Fruit fly (Drosophila melanogaster) whole organism, embryonic: ENCODE measurements around the gene CG17646.

Experiments
- Adf1 ChIP-seq: fragments of 200-800 bp; sonication (Bioruptor generic); IDR thresholded peaks from 2 replicates; pipeline ENCODE4 v1.3.6; 2022; ENCODE audit warnings: missing biosample characterization, missing genetic modification characterization
- CG10366 ChIP-seq: fragments of 200-800 bp; sonication (Bioruptor generic); IDR thresholded peaks from 2 replicates; pipeline ENCODE4 v1.3.6; 2022; ENCODE audit warnings: missing biosample characterization, missing genetic modification characterization
- CG10565 ChIP-seq: fragments of 200-800 bp; sonication (Bioruptor generic); optimal IDR thresholded peaks from 3 replicates; lab custom pipeline; 2016; ENCODE audit warnings: missing biosample characterization, mild to moderate bottlenecking, missing genetic modification characterization
- CG13296 ChIP-seq: fragments of 200-800 bp; sonication (Bioruptor generic); optimal IDR thresholded peaks from 3 replicates; lab custom pipeline; 2018; ENCODE audit warnings: missing biosample characterization, mild to moderate bottlenecking, missing genetic modification characterization
- CG13775 ChIP-seq: fragments of 200-800 bp; sonication (Bioruptor generic); optimal IDR thresholded peaks from 3 replicates; lab custom pipeline; 2017; ENCODE audit warnings: missing biosample characterization, mild to moderate bottlenecking, missing genetic modification characterization
- CG13894 ChIP-seq: fragments of 200-800 bp; sonication (Bioruptor generic); optimal IDR thresholded peaks from 3 replicates; lab custom pipeline; 2018; ENCODE audit warnings: missing biosample characterization, mild to moderate bottlenecking, missing genetic modification characterization, moderate library complexity
- CG17802 ChIP-seq: fragments of 200-800 bp; sonication (Bioruptor generic); optimal IDR thresholded peaks from 2 replicates; lab custom pipeline; 2018; ENCODE audit warnings: missing biosample characterization, mild to moderate bottlenecking, missing genetic modification characterization, moderate library complexity
- CG1792 ChIP-seq: fragments of 200-800 bp; sonication (Bioruptor generic); optimal IDR thresholded peaks from 2 replicates; lab custom pipeline; 2016; ENCODE audit warnings: missing biosample characterization, missing genetic modification characterization
- CG18011 ChIP-seq: fragments of 200-800 bp; sonication (Bioruptor generic); optimal IDR thresholded peaks from 2 replicates; lab custom pipeline; 2017; ENCODE audit warnings: missing biosample characterization, missing genetic modification characterization, mild to moderate bottlenecking, moderate library complexity, missing genotype
- CG18476 ChIP-seq: fragments of 200-800 bp; sonication (Bioruptor generic); optimal IDR thresholded peaks from 2 replicates; lab custom pipeline; 2016; ENCODE audit warnings: missing biosample characterization, mild to moderate bottlenecking, missing genetic modification characterization
- CG18764 ChIP-seq: fragments of 200-800 bp; sonication (Bioruptor generic); optimal IDR thresholded peaks from 3 replicates; lab custom pipeline; 2016; ENCODE audit warnings: missing biosample characterization, missing genetic modification characterization
- CG31388 ChIP-seq: fragments of 200-800 bp; sonication (Bioruptor generic); optimal IDR thresholded peaks from 2 replicates; lab custom pipeline; 2016; ENCODE audit warnings: missing biosample characterization, missing genetic modification characterization
- CG34376 ChIP-seq: fragments of 200-800 bp; sonication (Bioruptor generic); optimal IDR thresholded peaks from 2 replicates; lab custom pipeline; 2018; ENCODE audit warnings: missing biosample characterization, mild to moderate bottlenecking, missing genetic modification characterization
- CG5245 ChIP-seq: fragments of 200-800 bp; sonication (Bioruptor generic); optimal IDR thresholded peaks from 3 replicates; lab custom pipeline; 2016; ENCODE audit warnings: missing biosample characterization, missing genetic modification characterization
- CG6854 ChIP-seq: fragments of 200-800 bp; sonication (Bioruptor generic); optimal IDR thresholded peaks from 3 replicates; lab custom pipeline; 2017; ENCODE audit warnings: missing biosample characterization, mild to moderate bottlenecking, missing genetic modification characterization
- CG7271 ChIP-seq: fragments of 200-800 bp; sonication (Bioruptor generic); optimal IDR thresholded peaks from 2 replicates; lab custom pipeline; 2018; ENCODE audit warnings: missing biosample characterization, mild to moderate bottlenecking, missing genetic modification characterization, moderate library complexity
- CG7357 ChIP-seq: fragments of 200-800 bp; sonication (Bioruptor generic); IDR thresholded peaks from 3 replicates; pipeline ENCODE4 v1.3.6; 2022; ENCODE audit warnings: missing biosample characterization, missing genetic modification characterization
- CG7963 ChIP-seq: fragments of 200-800 bp; sonication (Bioruptor generic); IDR thresholded peaks from 3 replicates; pipeline ENCODE4 v1.3.6; 2022; ENCODE audit warnings: missing biosample characterization, missing genetic modification characterization; ENCODE audit not compliant: partially characterized antibody
- CG8478 ChIP-seq: fragments of >200 bp; optimal IDR thresholded peaks from 2 replicates; lab custom pipeline; 2018
- CG8944 ChIP-seq: fragments of 200-800 bp; sonication (Bioruptor generic); optimal IDR thresholded peaks from 3 replicates; lab custom pipeline; 2016; ENCODE audit warnings: missing biosample characterization, missing genetic modification characterization
- CG9932 ChIP-seq: fragments of 200-800 bp; sonication (Bioruptor generic); IDR thresholded peaks from 2 replicates; pipeline ENCODE4 v1.3.6; 2022; ENCODE audit warnings: missing biosample characterization, missing genetic modification characterization
- CoRest ChIP-seq: fragments of 200-800 bp; sonication (Bioruptor generic); optimal IDR thresholded peaks from 3 replicates; lab custom pipeline; 2018; ENCODE audit warnings: missing biosample characterization, mild to moderate bottlenecking, missing genetic modification characterization, moderate library complexity
- ERR ChIP-seq: fragments of 200-800 bp; sonication (Bioruptor generic); optimal IDR thresholded peaks from 2 replicates; lab custom pipeline; 2016; ENCODE audit warnings: missing biosample characterization, missing genetic modification characterization
- Eip74EF ChIP-seq, 2 experiments: fragments of 200-800 bp in 1 of 2; fragments of >200 bp in 1 of 2; sonication (Bioruptor generic) in 1 of 2; optimal IDR thresholded peaks; 2 replicates each; lab custom pipeline; 2017 to 2019; ENCODE audit warnings: missing biosample characterization in 2 of 2, missing genetic modification characterization in 2 of 2, mild to moderate bottlenecking in 1 of 2, moderate library complexity in 1 of 2
- Gug ChIP-seq: fragments of 200-800 bp; sonication (Bioruptor generic); IDR thresholded peaks from 4 replicates; pipeline ENCODE4 v1.3.6; 2022; ENCODE audit warnings: missing biosample characterization, missing genetic modification characterization
- H15 ChIP-seq: fragments of 200-800 bp; sonication (Bioruptor generic); IDR thresholded peaks from 3 replicates; pipeline ENCODE4 v1.3.6; 2022; ENCODE audit warnings: missing biosample characterization, missing genetic modification characterization
- HLH3B ChIP-seq: fragments of 200-800 bp; sonication (Bioruptor generic); IDR thresholded peaks from 2 replicates; pipeline ENCODE4 v1.3.6; 2022; ENCODE audit warnings: missing biosample characterization, missing genetic modification characterization
- HLHmδ ChIP-seq: fragments of 200-800 bp; sonication (Bioruptor generic); optimal IDR thresholded peaks from 2 replicates; lab custom pipeline; 2018; ENCODE audit warnings: missing biosample characterization, mild to moderate bottlenecking, missing genetic modification characterization, moderate library complexity
- Hr51 ChIP-seq, 2 experiments: fragments of 200-800 bp; sonication (Bioruptor generic); optimal IDR thresholded peaks; 2 replicates in 1 of 2; 3 replicates in 1 of 2; lab custom pipeline; 2016 to 2018; ENCODE audit warnings: missing biosample characterization in 2 of 2, missing genetic modification characterization in 2 of 2, mild to moderate bottlenecking in 1 of 2, moderate library complexity in 1 of 2
- PHDP ChIP-seq: fragments of 200-800 bp; sonication (Bioruptor generic); optimal IDR thresholded peaks from 3 replicates; lab custom pipeline; 2018; ENCODE audit warnings: missing biosample characterization, mild to moderate bottlenecking, missing genetic modification characterization, moderate library complexity
- bowl ChIP-seq: fragments of 200-800 bp; sonication (Bioruptor generic); IDR thresholded peaks from 2 replicates; pipeline ENCODE4 v1.3.6; 2022; ENCODE audit warnings: missing biosample characterization, missing genetic modification characterization
- cas ChIP-seq: fragments of 200-800 bp; sonication (Bioruptor generic); IDR thresholded peaks from 2 replicates; pipeline ENCODE4 v1.3.6; 2022; ENCODE audit warnings: missing biosample characterization, missing genetic modification characterization
- chm ChIP-seq: fragments of 200-800 bp; sonication (Bioruptor generic); IDR thresholded peaks from 2 replicates; pipeline ENCODE4 v1.3.6; 2022; ENCODE audit warnings: missing biosample characterization, missing genetic modification characterization
- crp ChIP-seq, 2 experiments: fragments of 200-800 bp; sonication (Bioruptor generic); optimal IDR thresholded peaks; 2 replicates in 1 of 2; 3 replicates in 1 of 2; lab custom pipeline; 2017; ENCODE audit warnings: missing biosample characterization in 2 of 2, missing genetic modification characterization in 2 of 2, mild to moderate bottlenecking in 1 of 2, moderate library complexity in 1 of 2
- dan ChIP-seq: fragments of 200-800 bp; sonication (Bioruptor generic); IDR thresholded peaks from 2 replicates; pipeline ENCODE4 v1.3.6; 2022; ENCODE audit warnings: missing biosample characterization, missing genetic modification characterization
- disco-r ChIP-seq: fragments of 200-800 bp; sonication (Bioruptor generic); optimal IDR thresholded peaks from 2 replicates; lab custom pipeline; 2016; ENCODE audit warnings: missing biosample characterization, missing genetic modification characterization
- dysf ChIP-seq: fragments of 200-800 bp; sonication (Bioruptor generic); IDR thresholded peaks from 3 replicates; pipeline ENCODE4 v1.3.6; 2022; ENCODE audit warnings: missing biosample characterization, missing genetic modification characterization
- fru ChIP-seq: fragments of >200 bp; optimal IDR thresholded peaks from 2 replicates; lab custom pipeline; 2017
- gsb-n ChIP-seq: fragments of 200-800 bp; sonication (Bioruptor generic); optimal IDR thresholded peaks from 3 replicates; lab custom pipeline; 2018; ENCODE audit warnings: missing biosample characterization, mild to moderate bottlenecking, missing genetic modification characterization
- gt ChIP-seq: fragments of 200-800 bp; sonication (Bioruptor generic); IDR thresholded peaks from 2 replicates; pipeline ENCODE4 v1.3.6; 2022; ENCODE audit warnings: missing biosample characterization, missing genetic modification characterization
- hkb ChIP-seq, 2 experiments: fragments of 200-800 bp in 1 of 2; fragments of >200 bp in 1 of 2; sonication (Bioruptor generic) in 1 of 2; IDR thresholded peaks in 1 of 2; optimal IDR thresholded peaks in 1 of 2; 2 replicates each; pipeline versions ENCODE4 v1.3.6 to Lab custom; 2017 to 2022; ENCODE audit warnings: missing biosample characterization in 1 of 2, missing genetic modification characterization in 1 of 2
- lab ChIP-seq: fragments of 200-800 bp; sonication (Bioruptor generic); optimal IDR thresholded peaks from 3 replicates; lab custom pipeline; 2017; ENCODE audit warnings: missing biosample characterization, missing genetic modification characterization, mild to moderate bottlenecking, moderate library complexity, missing genetic modification reagents
- onecut ChIP-seq: fragments of 200-800 bp; sonication (Bioruptor generic); IDR thresholded peaks from 2 replicates; pipeline ENCODE4 v1.3.6; 2022; ENCODE audit warnings: missing biosample characterization, missing genetic modification characterization
- peb ChIP-seq: fragments of 200-800 bp; sonication (Bioruptor generic); IDR thresholded peaks from 2 replicates; pipeline ENCODE4 v1.3.6; 2022; ENCODE audit warnings: missing biosample characterization, missing genetic modification characterization
- pfk ChIP-seq: fragments of 200-800 bp; sonication (Bioruptor generic); optimal IDR thresholded peaks from 2 replicates; lab custom pipeline; 2018; ENCODE audit warnings: missing biosample characterization, mild to moderate bottlenecking, missing genetic modification characterization, moderate library complexity
- pum ChIP-seq: fragments of 200-800 bp; sonication (Bioruptor generic); optimal IDR thresholded peaks from 2 replicates; lab custom pipeline; 2016; ENCODE audit warnings: missing biosample characterization, missing genetic modification characterization
- pzg ChIP-seq: fragments of 200-800 bp; sonication (Bioruptor generic); optimal IDR thresholded peaks from 3 replicates; lab custom pipeline; 2018; ENCODE audit warnings: missing biosample characterization, mild to moderate bottlenecking, missing genetic modification characterization, moderate library complexity
- slp2 ChIP-seq: fragments of 200-800 bp; sonication (Bioruptor generic); optimal IDR thresholded peaks from 2 replicates; lab custom pipeline; 2016; ENCODE audit warnings: missing biosample characterization, missing genetic modification characterization
- sqz ChIP-seq: fragments of 200-800 bp; sonication (Bioruptor generic); optimal IDR thresholded peaks from 3 replicates; lab custom pipeline; 2018; ENCODE audit warnings: missing biosample characterization, mild to moderate bottlenecking, missing genetic modification characterization
- tx ChIP-seq: fragments of 200-800 bp; sonication (Bioruptor generic); optimal IDR thresholded peaks from 2 replicates; lab custom pipeline; 2016; ENCODE audit warnings: missing biosample characterization, missing genetic modification characterization
- zen ChIP-seq: fragments of 200-800 bp; sonication (Bioruptor generic); optimal IDR thresholded peaks from 3 replicates; lab custom pipeline; 2018; ENCODE audit warnings: missing biosample characterization, mild to moderate bottlenecking, missing genetic modification characterization, moderate library complexity

Gene CG17646

dm6 chr2L:1710224-1710623 is 22.1 kb upstream of the CG17646 start, which contains the start of the genes CG17660 and mRpL48 (continued):
- TF ChIP-seq pum (GFP tag; lab: Kevin White, UChicago) (no peak), CG8478 (lab: Kevin White, UChicago) (no peak), gsb-n (no peak), CG18011 (no peak), Hr51 (GFP tag; optimal IDR thresholded peaks at IDR 0.05; lab: Kevin White, UChicago) (no peak), zen (no peak), ERR (peak; percentile 33), CG5245 (GFP tag; lab: Kevin White, UChicago) (no peak), dan (GFP tag; lab: Robert Waterston, UW) (no peak), CG13296 (no peak), sqz (GFP tag; lab: Kevin White, UChicago) (no peak), chm (GFP tag; lab: Robert Waterston, UW) (no peak), CG6854 (GFP tag; lab: Kevin White, UChicago) (no peak), CoRest (no peak), bowl (GFP tag; lab: Robert Waterston, UW) (no peak), peb (no peak), disco-r (GFP tag; lab: Kevin White, UChicago) (peak; percentile 7), lab (no peak), CG10565 (GFP tag; lab: Kevin White, UChicago) (no peak), CG7963 (peak; percentile 75), CG34376 (GFP tag; lab: Kevin White, UChicago) (peak; percentile 33)

- peak; percentile 87 for TF ChIP-seq pzg
- peak; percentile 71 for TF ChIP-seq CG9932 (GFP tag; lab: Robert Waterston, UW)
- no peak for TF ChIP-seq CG7357
- TF ChIP-seq disco-r (GFP tag; lab: Kevin White, UChicago): no peak
- TF ChIP-seq CG8944 (GFP tag; lab: Kevin White, UChicago): no peak
- TF ChIP-seq onecut (GFP tag; lab: Robert Waterston, UW): no peak
- TF ChIP-seq CG8478 (lab: Kevin White, UChicago): no peak
- TF ChIP-seq pfk (GFP tag; lab: Kevin White, UChicago): no peak
- TF ChIP-seq dysf: no peak
- no peak for TF ChIP-seq CG13894 (tag; lab: Kevin White, UChicago)
- no peak for TF ChIP-seq CG10366 (GFP tag; lab: Robert Waterston, UW)
- no peak for TF ChIP-seq HLH3B
- TF ChIP-seq CG13775 (GFP tag; lab: Kevin White, UChicago): no peak
- TF ChIP-seq fru (lab: Kevin White, UChicago): no peak
- no peak for TF ChIP-seq CG18764 (GFP tag; lab: Kevin White, UChicago)
- no peak; the same call in 3 of the 4 replicates for TF ChIP-seq Gug
- TF ChIP-seq H15 (GFP tag; lab: Robert Waterston, UW): no peak
- TF ChIP-seq slp2 (GFP tag; lab: Kevin White, UChicago): no peak
- no peak for TF ChIP-seq tx
- no peak for TF ChIP-seq crp (GFP tag; optimal IDR thresholded peaks at IDR 0.05; lab: Kevin White, UChicago)
- TF ChIP-seq CG7271 (tag; lab: Kevin White, UChicago): no peak
- no peak for TF ChIP-seq CG31388 (GFP tag; lab: Kevin White, UChicago)
- TF ChIP-seq Adf1 (GFP tag; lab: Robert Waterston, UW): no peak
- no peak for TF ChIP-seq hkb (optimal IDR thresholded peaks at IDR 0.05; lab: Kevin White, UChicago)
- no peak for TF ChIP-seq hkb (GFP tag; IDR thresholded peaks at IDR 0.05; lab: Robert Waterston, UW)
- TF ChIP-seq CG18476 (GFP tag; lab: Kevin White, UChicago): no peak
- no peak for TF ChIP-seq PHDP (tag; lab: Kevin White, UChicago)
- no peak for TF ChIP-seq cas
- no peak for TF ChIP-seq CG17802 (tag; lab: Kevin White, UChicago)
- no peak for TF ChIP-seq CG1792 (GFP tag; lab: Kevin White, UChicago)
- no peak for TF ChIP-seq gt (GFP tag; lab: Robert Waterston, UW)
- TF ChIP-seq HLHmδ (GFP tag; lab: Kevin White, UChicago): peak; percentile 3
- TF ChIP-seq Eip74EF (GFP tag; optimal IDR thresholded peaks at IDR 0.05; lab: Kevin White, UChicago): no peak
These were observed 16.5 kb upstream of the CG17646 start, which contains the start of gene frtz for dm6 chr2L:1715699-1716333. TSS of gene frtz (minus strand) at chr2L:1715851.
